Fruit fly (Drosophila melanogaster): Measurements from ENCODE around the gene CG46439.

CG46439 gene

DNA sequence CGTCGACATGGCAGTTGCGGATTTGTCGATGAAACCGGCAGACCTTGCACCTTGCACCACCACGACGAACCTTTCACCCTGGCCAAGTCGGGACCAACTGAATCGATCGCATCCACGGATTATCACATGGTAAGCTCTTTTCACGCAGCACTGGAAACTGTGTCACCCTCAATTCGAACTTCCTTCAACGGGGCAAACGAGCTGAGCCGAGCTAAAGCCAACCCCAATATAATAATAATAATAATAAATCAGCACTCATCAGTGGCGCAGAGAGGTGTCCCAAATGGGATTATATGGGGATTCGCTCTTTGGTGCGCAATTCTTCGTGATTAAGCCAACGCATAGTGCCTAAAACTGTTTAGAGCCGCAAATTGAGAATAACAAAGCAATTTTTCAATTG lies 44.8 kb downstream of the CG46439 start, which contains the start of gene CG43693:
TSS of gene CG43693 (minus strand) at position 101 of the 400 bp plus-strand sequence.
- TF ChIP-seq psq (optimal IDR thresholded peaks at IDR 0.05), result no peak
- no peak for TF ChIP-seq EcR (GFP tag; optimal IDR thresholded peaks at IDR 0.05)
- no peak for TF ChIP-seq pan (optimal IDR thresholded peaks at IDR 0.05)
- no peak for TF ChIP-seq usp (GFP tag; optimal IDR thresholded peaks at IDR 0.05)
- TF ChIP-seq CG8478 (optimal IDR thresholded peaks at IDR 0.05), result no peak
- TF ChIP-seq Dll (optimal IDR thresholded peaks at IDR 0.05), result no peak

DNA sequence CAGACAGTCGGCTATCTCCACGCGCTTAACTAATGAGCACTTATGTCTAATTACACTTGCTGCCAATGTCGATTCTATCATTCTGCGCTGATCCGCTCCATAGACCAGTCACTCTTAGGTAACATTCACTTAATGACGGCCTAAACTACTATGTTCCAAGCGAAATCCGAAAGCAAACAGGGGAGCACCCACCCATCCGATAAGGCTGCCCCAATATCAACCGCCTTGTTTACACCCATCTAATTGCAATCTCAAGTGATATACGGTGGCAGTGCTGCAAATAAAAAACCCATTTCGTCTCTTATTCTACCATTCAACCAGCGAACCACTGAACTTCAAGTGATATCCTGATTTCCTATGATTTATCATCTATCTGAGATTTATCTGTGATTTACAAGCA lies 46.6 kb downstream of the CG46439 start:
- TF ChIP-seq pan (optimal IDR thresholded peaks at IDR 0.05) (no peak), psq (optimal IDR thresholded peaks at IDR 0.05) (no peak), CG8478 (optimal IDR thresholded peaks at IDR 0.05) (no peak), Dll (optimal IDR thresholded peaks at IDR 0.05) (no peak), usp (GFP tag; optimal IDR thresholded peaks at IDR 0.05) (no peak), EcR (GFP tag; optimal IDR thresholded peaks at IDR 0.05) (no peak)

dm6 chr3L:11047877-11048276 lies 48.2 kb downstream of the CG46439 start:
- TF ChIP-seq CG8478 (optimal IDR thresholded peaks at IDR 0.05) (no peak), EcR (GFP tag; optimal IDR thresholded peaks at IDR 0.05) (no peak), Dll (optimal IDR thresholded peaks at IDR 0.05) (no peak), usp (GFP tag; optimal IDR thresholded peaks at IDR 0.05) (no peak), pan (optimal IDR thresholded peaks at IDR 0.05) (no peak), psq (optimal IDR thresholded peaks at IDR 0.05) (no peak)

DNA sequence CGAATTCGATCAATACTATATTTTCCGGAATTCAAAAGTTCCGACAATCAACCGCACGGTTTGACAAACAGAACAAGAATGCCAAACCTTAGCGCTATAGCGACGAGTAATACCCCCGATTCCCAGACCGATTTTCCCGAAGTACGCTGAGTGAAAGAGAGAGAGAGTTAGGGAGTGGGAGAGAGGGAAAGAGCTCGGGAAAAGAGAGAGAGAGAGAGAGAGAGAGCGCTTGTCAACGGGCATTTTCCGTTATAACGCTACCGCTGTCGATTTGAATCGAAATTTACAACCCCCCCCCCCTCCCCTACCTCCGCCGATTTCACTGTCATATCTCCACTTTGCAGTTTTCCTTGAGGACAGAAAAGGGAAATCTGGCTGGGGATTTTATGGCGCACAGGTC lies 49.5 kb downstream of the CG46439 start:
- TF ChIP-seq EcR (GFP tag; optimal IDR thresholded peaks at IDR 0.05), result no peak
- TF ChIP-seq psq (optimal IDR thresholded peaks at IDR 0.05), result no peak
- TF ChIP-seq CG8478 (optimal IDR thresholded peaks at IDR 0.05), result no peak
- no peak for TF ChIP-seq usp (GFP tag; optimal IDR thresholded peaks at IDR 0.05)
- TF ChIP-seq pan (optimal IDR thresholded peaks at IDR 0.05), result no peak
- no peak for TF ChIP-seq Dll (optimal IDR thresholded peaks at IDR 0.05)

dm6 chr3L:11045009-11045408 lies 51.0 kb downstream of the CG46439 start:
- no peak for TF ChIP-seq CG8478 (optimal IDR thresholded peaks at IDR 0.05)
- TF ChIP-seq usp (GFP tag; optimal IDR thresholded peaks at IDR 0.05), result no peak
- no peak for TF ChIP-seq pan (optimal IDR thresholded peaks at IDR 0.05)
- no peak for TF ChIP-seq psq (optimal IDR thresholded peaks at IDR 0.05)
- no peak for TF ChIP-seq EcR (GFP tag; optimal IDR thresholded peaks at IDR 0.05)
- no peak for TF ChIP-seq Dll (optimal IDR thresholded peaks at IDR 0.05)

DNA sequence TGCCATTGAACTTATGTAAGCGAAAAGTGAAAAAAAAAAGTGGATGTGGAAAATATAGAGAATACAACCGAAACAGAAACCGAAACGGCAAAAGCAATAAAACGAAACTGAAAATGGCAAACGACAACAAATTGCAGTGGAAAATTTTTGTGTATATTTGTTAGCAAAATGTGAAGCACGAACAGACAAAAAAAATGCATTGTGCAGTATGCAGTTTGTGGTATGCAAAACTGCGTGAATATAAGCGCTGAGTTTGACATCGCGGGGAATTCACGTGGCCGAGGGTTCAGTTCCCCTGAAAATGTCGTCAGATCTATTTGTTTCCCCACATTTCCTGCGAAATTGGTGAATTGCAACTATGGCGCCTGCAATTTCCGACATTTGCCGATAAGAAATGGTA lies 52.4 kb downstream of the CG46439 start:
- TF ChIP-seq EcR (GFP tag; optimal IDR thresholded peaks at IDR 0.05), result no peak
- TF ChIP-seq psq (optimal IDR thresholded peaks at IDR 0.05), result no peak
- no peak for TF ChIP-seq CG8478 (optimal IDR thresholded peaks at IDR 0.05)
- TF ChIP-seq pan (optimal IDR thresholded peaks at IDR 0.05), result no peak
- no peak for TF ChIP-seq usp (GFP tag; optimal IDR thresholded peaks at IDR 0.05)
- TF ChIP-seq Dll (optimal IDR thresholded peaks at IDR 0.05), result no peak

All from whole organism.